Worm (Caenorhabditis elegans) whole organism, L1 larva: Measurements from ENCODE around the gene C18F10.2.

Experiments used
- C16A3.4 ChIP-seq: fragments of 150-350 bp; optimal IDR thresholded peaks from 2 replicates; lab custom pipeline; 2014; ENCODE audit warnings: missing biosample characterization, missing genetic modification characterization
- blmp-1 ChIP-seq: fragments of 150-350 bp; optimal IDR thresholded peaks from 2 replicates; lab custom pipeline; 2014; ENCODE audit warnings: missing biosample characterization, missing genetic modification characterization
- ceh-82 ChIP-seq, 3 experiments: fragments of 150-350 bp in 1 of 3; sonication (generic microtip) in 2 of 3; optimal IDR thresholded peaks; 2 replicates each; lab custom pipeline; 2014 to 2017; ENCODE audit warnings: missing biosample characterization in 3 of 3, missing genetic modification characterization in 3 of 3
- ceh-88 ChIP-seq: fragments of 200-800 bp; sonication (Bioruptor generic); IDR thresholded peaks from 2 replicates; pipeline ENCODE4 v1.3.6; 2022; ENCODE audit warnings: missing genetic modification characterization, missing compliant biosample characterization
- ces-1 ChIP-seq: fragments of 150-350 bp; optimal IDR thresholded peaks from 2 replicates; lab custom pipeline; 2014; ENCODE audit warnings: missing biosample characterization, missing genetic modification reagents, missing genetic modification characterization
- efl-3 ChIP-seq: fragments of 200-800 bp; sonication (Bioruptor generic); optimal IDR thresholded peaks from 2 replicates; lab custom pipeline; 2018; ENCODE audit warnings: mild to moderate bottlenecking, missing genetic modification characterization, missing compliant biosample characterization
- egl-13 ChIP-seq: sonication (generic microtip); optimal IDR thresholded peaks from 2 replicates; lab custom pipeline; 2016; ENCODE audit warnings: missing genotype, missing genetic modification reagents, missing genetic modification characterization, missing compliant biosample characterization
- ets-5 ChIP-seq: fragments of 200-800 bp; sonication (Bioruptor generic); IDR thresholded peaks from 2 replicates; pipeline ENCODE4 v1.3.6; 2022; ENCODE audit warnings: missing genetic modification characterization, missing compliant biosample characterization
- fkh-4 ChIP-seq: sonication (generic microtip); optimal IDR thresholded peaks from 2 replicates; lab custom pipeline; 2016; ENCODE audit warnings: missing compliant biosample characterization, missing genetic modification characterization, borderline replicate concordance
- hpl-2 ChIP-seq: fragments of 150-350 bp; optimal IDR thresholded peaks from 2 replicates; lab custom pipeline; 2014; ENCODE audit warnings: missing biosample characterization, missing genetic modification reagents, missing genetic modification characterization
- lin-13 ChIP-seq: fragments of 150-350 bp; optimal IDR thresholded peaks from 2 replicates; lab custom pipeline; 2014; ENCODE audit warnings: missing biosample characterization, missing genetic modification reagents, missing genetic modification characterization
- lin-39 ChIP-seq: fragments of 150-350 bp; optimal IDR thresholded peaks from 2 replicates; lab custom pipeline; 2014; ENCODE audit warnings: missing biosample characterization, missing genetic modification reagents, missing genetic modification characterization
- lsy-2 ChIP-seq, 2 experiments: fragments of 150-350 bp; optimal IDR thresholded peaks; 2 replicates each; lab custom pipeline; 2014; ENCODE audit warnings: missing biosample characterization in 2 of 2, missing genetic modification characterization in 2 of 2
- mdl-1 ChIP-seq, 2 experiments: fragments of 150-350 bp; optimal IDR thresholded peaks; 2 replicates each; lab custom pipeline; 2014 to 2017; ENCODE audit warnings: missing biosample characterization in 2 of 2, missing genetic modification characterization in 2 of 2, inconsistent platforms in 1 of 2
- nhr-19 ChIP-seq: fragments of 200-800 bp; sonication (Bioruptor generic); conservative IDR thresholded peaks from 2 replicates; pipeline ENCODE4 v1.3.6; 2022; ENCODE audit warnings: missing genetic modification characterization, missing compliant biosample characterization
- nhr-20 ChIP-seq: sonication (generic microtip); optimal IDR thresholded peaks from 2 replicates; lab custom pipeline; 2016; ENCODE audit warnings: mild to moderate bottlenecking, missing genetic modification characterization, missing compliant biosample characterization
- nhr-28 ChIP-seq: fragments of 150-350 bp; optimal IDR thresholded peaks from 2 replicates; lab custom pipeline; 2014; ENCODE audit warnings: missing biosample characterization, missing genetic modification characterization
- nhr-47 ChIP-seq: sonication (generic microtip); optimal IDR thresholded peaks from 2 replicates; lab custom pipeline; 2016; ENCODE audit warnings: mild to moderate bottlenecking, missing genetic modification characterization, moderate library complexity, missing compliant biosample characterization
- nhr-71 ChIP-seq: sonication (generic microtip); optimal IDR thresholded peaks from 2 replicates; lab custom pipeline; 2016; ENCODE audit warnings: mild to moderate bottlenecking, missing genetic modification characterization, moderate library complexity, missing compliant biosample characterization
- nhr-76 ChIP-seq: sonication (generic microtip); optimal IDR thresholded peaks from 2 replicates; lab custom pipeline; 2017; ENCODE audit warnings: missing biosample characterization, missing genetic modification characterization
- nhr-77 ChIP-seq: fragments of 150-350 bp; optimal IDR thresholded peaks from 2 replicates; lab custom pipeline; 2014; ENCODE audit warnings: missing biosample characterization, missing genetic modification characterization
- nhr-84 ChIP-seq: sonication (generic microtip); optimal IDR thresholded peaks from 2 replicates; lab custom pipeline; 2017; ENCODE audit warnings: missing biosample characterization, missing genetic modification characterization
- nhr-85 ChIP-seq: sonication (generic microtip); peaks from one replicate; lab custom pipeline; 2016; ENCODE audit warnings: missing genetic modification characterization, inconsistent platforms, missing compliant biosample characterization
- pag-3 ChIP-seq: sonication (generic microtip); optimal IDR thresholded peaks from 2 replicates; lab custom pipeline; 2017; ENCODE audit warnings: missing genetic modification characterization, mild to moderate bottlenecking, missing compliant biosample characterization, antibody characterized with exemption, borderline replicate concordance; ENCODE audit not compliant: insufficient read depth
- pax-3 ChIP-seq: fragments of 200-800 bp; sonication (Bioruptor generic); optimal IDR thresholded peaks from 2 replicates; lab custom pipeline; 2018; ENCODE audit warnings: mild to moderate bottlenecking, missing genetic modification characterization, moderate library complexity, missing compliant biosample characterization
- rnt-1 ChIP-seq: sonication (generic microtip); optimal IDR thresholded peaks from 2 replicates; lab custom pipeline; 2016; ENCODE audit warnings: mild to moderate bottlenecking, missing genetic modification characterization, moderate library complexity, missing compliant biosample characterization
- skn-1 ChIP-seq: fragments of 150-350 bp; optimal IDR thresholded peaks from 2 replicates; lab custom pipeline; 2014; ENCODE audit warnings: missing biosample characterization, missing genetic modification characterization
- snu-23 ChIP-seq: sonication (generic microtip); optimal IDR thresholded peaks from 2 replicates; lab custom pipeline; 2016; ENCODE audit warnings: missing genetic modification characterization, missing compliant biosample characterization
- sox-4 ChIP-seq: sonication (generic microtip); optimal IDR thresholded peaks from 2 replicates; lab custom pipeline; 2016; ENCODE audit warnings: missing genetic modification characterization, missing compliant biosample characterization
- sup-37 ChIP-seq: fragments of 200-800 bp; sonication (Bioruptor generic); optimal IDR thresholded peaks from 2 replicates; lab custom pipeline; 2018; ENCODE audit warnings: mild to moderate bottlenecking, missing genetic modification characterization, missing compliant biosample characterization
- tbx-2 ChIP-seq: sonication (generic microtip); optimal IDR thresholded peaks from 2 replicates; lab custom pipeline; 2016; ENCODE audit warnings: missing genetic modification characterization, missing compliant biosample characterization
- tlp-1 ChIP-seq: fragments of 150-350 bp; optimal IDR thresholded peaks from 2 replicates; lab custom pipeline; 2014; ENCODE audit warnings: missing biosample characterization, missing genetic modification characterization
- unc-86 ChIP-seq: sonication (generic microtip); optimal IDR thresholded peaks from 2 replicates; lab custom pipeline; 2016; ENCODE audit warnings: missing genetic modification characterization, missing compliant biosample characterization
- unc-98 ChIP-seq: fragments of 200-800 bp; sonication (Bioruptor generic); IDR thresholded peaks from 2 replicates; pipeline ENCODE4 v1.3.6; 2022; ENCODE audit warnings: missing genetic modification characterization, missing compliant biosample characterization
- xbp-1 ChIP-seq: sonication (generic microtip); optimal IDR thresholded peaks from 2 replicates; lab custom pipeline; 2016; ENCODE audit warnings: missing genetic modification characterization, missing compliant biosample characterization
- ztf-11 ChIP-seq, 2 experiments: sonication (generic microtip); optimal IDR thresholded peaks; 2 replicates each; lab custom pipeline; 2016 to 2017; ENCODE audit warnings: missing genetic modification characterization in 2 of 2, missing biosample characterization in 1 of 2, missing compliant biosample characterization in 1 of 2
- ztf-4 ChIP-seq: fragments of 150-350 bp; optimal IDR thresholded peaks from 2 replicates; lab custom pipeline; 2014; ENCODE audit warnings: missing biosample characterization, missing genetic modification characterization

The C18F10.2 gene

ce11 chrIII:6258262-6258661, 14.7 kb upstream of the C18F10.2 start, which contains the start of gene srg-1:
srg-1 (minus strand) TSS chrIII:6258362.
- TF ChIP-seq hpl-2 (no peak), lin-13 (no peak), nhr-71 (no peak), nhr-19 (GFP tag; lab: Robert Waterston, UW) (no peak), tbx-2 (tag; lab: Kevin White, UChicago) (no peak)

ce11 chrIII:6260115-6260514, 12.9 kb upstream of the C18F10.2 start, which contains the start of gene srg-2:
srg-2 (minus strand) TSS chrIII:6260215.
- TF ChIP-seq nhr-28 (tag; lab: Kevin White, UChicago), result no peak
- TF ChIP-seq nhr-85 (tag; lab: Kevin White, UChicago), result no peak
- TF ChIP-seq snu-23, result no peak
- TF ChIP-seq ztf-4, result no peak

DNA sequence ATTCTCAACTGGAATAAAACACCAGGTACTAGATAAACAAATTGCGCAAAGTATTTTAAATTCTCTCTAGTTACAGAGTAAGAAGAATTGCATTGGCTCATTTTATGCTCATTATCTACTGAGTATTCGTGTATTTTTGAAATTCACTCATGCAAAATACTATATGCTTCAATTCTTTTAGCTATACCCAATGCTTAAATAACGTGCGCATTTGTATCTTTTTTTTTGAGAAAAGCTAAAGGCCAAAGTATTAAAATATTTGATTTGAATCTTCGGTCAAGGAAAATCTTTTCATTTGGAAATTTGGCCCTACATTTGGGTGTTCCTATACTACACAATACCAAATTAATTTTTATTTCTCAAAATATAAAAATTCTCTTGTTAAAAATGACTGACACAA, 11.0 kb upstream of the C18F10.2 start, which contains the start of gene srg-4:
Gene srg-4, minus strand, starts transcription at position 101 of the 400 bp plus-strand sequence.
- TF ChIP-seq unc-86 (tag; lab: Kevin White, UChicago) (no peak), ets-5 (GFP tag; lab: Robert Waterston, UW) (no peak), fkh-4 (no peak)

- TF ChIP-seq sox-4 (tag; lab: Kevin White, UChicago) (no peak), nhr-77 (tag; lab: Kevin White, UChicago) (no peak), pax-3 (tag; lab: Kevin White, UChicago) (no peak), nhr-47 (tag; lab: Kevin White, UChicago) (no peak), ztf-11 (tag; optimal IDR thresholded peaks at IDR 0.05; lab: Kevin White, UChicago) (no peak), tlp-1 (no peak), sup-37 (no peak), xbp-1 (tag; lab: Kevin White, UChicago) (no peak), lsy-2 (tag; optimal IDR thresholded peaks at IDR 0.05; lab: Kevin White, UChicago) (no peak), rnt-1 (tag; lab: Kevin White, UChicago) (no peak), ces-1 (GFP tag; lab: Kevin White, UChicago) (no peak), hpl-2 (no peak), ets-5 (GFP tag; lab: Robert Waterston, UW) (no peak), mdl-1 (tag; optimal IDR thresholded peaks at IDR 0.05; lab: Kevin White, UChicago) (no peak)
Measured at ce11 chrIII:6264447-6264846, 8.5 kb upstream of the C18F10.2 start, which contains the start of gene srg-5. srg-5 (minus strand) TSS chrIII:6264547.

DNA sequence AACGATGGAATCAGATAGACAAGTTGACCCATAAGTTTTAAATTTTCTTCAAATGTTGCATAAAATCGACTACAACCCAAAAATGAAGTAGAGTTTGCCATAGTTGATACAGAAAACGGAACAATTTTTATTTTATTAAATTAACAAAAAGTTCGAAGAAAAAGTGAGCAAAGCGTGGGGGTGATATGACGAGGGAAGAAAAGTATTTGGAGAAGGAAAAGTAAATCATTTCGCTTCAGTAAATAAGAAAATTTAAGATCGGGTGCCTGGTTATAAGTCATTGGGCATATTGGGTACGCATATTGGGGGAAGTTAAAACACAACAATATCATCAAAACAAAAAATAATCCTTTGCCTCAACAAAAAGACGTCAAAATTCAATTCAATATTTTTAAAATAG, 7.1 kb upstream of the C18F10.2 start, which contains the start of gene srg-6:
Gene srg-6, minus strand, starts transcription at position 101 of the 400 bp plus-strand sequence.
- TF ChIP-seq pag-3 (tag; lab: Kevin White, UChicago), result no peak
- TF ChIP-seq, all 84 proteins: peak for 0

- no peak for TF ChIP-seq nhr-47 (tag; lab: Kevin White, UChicago)
- no peak for TF ChIP-seq blmp-1 (tag; lab: Kevin White, UChicago)
- TF ChIP-seq lin-39 (tag; lab: Kevin White, UChicago), result no peak
- TF ChIP-seq ceh-82 (tag; optimal IDR thresholded peaks at IDR 0.05; lab: Kevin White, UChicago), result no peak
- no peak for TF ChIP-seq egl-13 (tag; lab: Kevin White, UChicago)
- no peak for TF ChIP-seq sox-4 (tag; lab: Kevin White, UChicago)
- TF ChIP-seq efl-3 (GFP tag; lab: Kevin White, UChicago), result no peak
- TF ChIP-seq skn-1 (tag; lab: Kevin White, UChicago), result no peak
- no peak for TF ChIP-seq pag-3 (tag; lab: Kevin White, UChicago)
- no peak for TF ChIP-seq nhr-20
- TF ChIP-seq pax-3 (tag; lab: Kevin White, UChicago), result no peak
- TF ChIP-seq nhr-84 (tag; lab: Kevin White, UChicago), result no peak
- TF ChIP-seq nhr-76, result no peak
- no peak for TF ChIP-seq ceh-88 (GFP tag; lab: Robert Waterston, UW)
- no peak for TF ChIP-seq C16A3.4
- TF ChIP-seq unc-98 (GFP tag; lab: Robert Waterston, UW), result no peak
Measured at ce11 chrIII:6268061-6268460, 4.9 kb upstream of the C18F10.2 start, which contains the start of gene srg-7. srg-7 (minus strand) TSS chrIII:6268161.
